Worm (Caenorhabditis elegans) whole organism, midembryonic: ENCODE results near the gene ubh-4.

Experiments
- med-1 ChIP-seq: sonication (generic microtip); optimal IDR thresholded peaks from 2 replicates; lab custom pipeline; 2017; ENCODE audit warnings: missing genetic modification characterization, mild to moderate bottlenecking, missing compliant biosample characterization, antibody characterized with exemption, missing genetic modification reagents; ENCODE audit not compliant: insufficient read depth
- ref-1 ChIP-seq: fragments of 200-800 bp; sonication (Bioruptor generic); conservative IDR thresholded peaks from 2 replicates; pipeline ENCODE4 v1.3.6; 2022; ENCODE audit warnings: missing genetic modification reagents, missing genetic modification characterization, missing compliant biosample characterization
- tab-1 ChIP-seq: fragments of 200-800 bp; sonication (Bioruptor generic); IDR thresholded peaks from 2 replicates; pipeline ENCODE4 v1.3.6; 2022; ENCODE audit warnings: missing genetic modification characterization, missing compliant biosample characterization
- ztf-23 ChIP-seq: fragments of 200-800 bp; sonication (Bioruptor generic); IDR thresholded peaks from 2 replicates; pipeline ENCODE4 v1.3.6; 2022; ENCODE audit warnings: missing genetic modification reagents, missing genetic modification characterization, missing compliant biosample characterization
- ztf-29 ChIP-seq: fragments of 200-800 bp; sonication (Bioruptor generic); IDR thresholded peaks from 2 replicates; pipeline ENCODE4 v1.3.6; 2022; ENCODE audit warnings: missing genetic modification reagents, missing genetic modification characterization, missing compliant biosample characterization

- no peak for TF ChIP-seq ref-1 (GFP tag; lab: Robert Waterston, UW)
- TF ChIP-seq med-1 (GFP tag; lab: Kevin White, UChicago): no peak
- no peak for TF ChIP-seq tab-1
- TF ChIP-seq ztf-23 (GFP tag; lab: Robert Waterston, UW): no peak
- TF ChIP-seq ztf-29 (GFP tag; lab: Robert Waterston, UW): no peak
Observed at ce11 chrII:8016167-8016566, 23.2 kb downstream of the ubh-4 start.
